Fruit fly (Drosophila melanogaster) whole organism, wandering third instar larva: ENCODE data around the gene CG18284.

Experiments
- Abd-B ChIP-seq: fragments of >200 bp; optimal IDR thresholded peaks from 2 replicates; lab custom pipeline; 2017; ENCODE audit warnings: missing biosample characterization, missing genetic modification characterization
- CG32264 ChIP-seq: fragments of 200-800 bp; sonication (Bioruptor generic); optimal IDR thresholded peaks from 2 replicates; lab custom pipeline; 2016; ENCODE audit warnings: missing biosample characterization, missing genetic modification characterization
- CG9705 ChIP-seq: fragments of 200-800 bp; sonication (Bioruptor generic); optimal IDR thresholded peaks from 2 replicates; lab custom pipeline; 2018; ENCODE audit warnings: missing biosample characterization, mild to moderate bottlenecking, missing genetic modification characterization
- CrebA ChIP-seq: fragments of 200-800 bp; sonication (Bioruptor generic); optimal IDR thresholded peaks from 2 replicates; lab custom pipeline; 2016; ENCODE audit warnings: missing biosample characterization, mild to moderate bottlenecking, missing genetic modification characterization, borderline replicate concordance
- GATAd ChIP-seq: sonication (Bioruptor generic); optimal IDR thresholded peaks from 2 replicates; lab custom pipeline; 2016; ENCODE audit warnings: missing biosample characterization, missing genetic modification characterization
- HLH106 ChIP-seq: fragments of 200-800 bp; optimal IDR thresholded peaks from 3 replicates; lab custom pipeline; 2019; ENCODE audit warnings: missing biosample characterization, mild to moderate bottlenecking, missing genetic modification characterization, moderate library complexity
- Hnf4 ChIP-seq: fragments of 200-800 bp; sonication (Bioruptor generic); optimal IDR thresholded peaks from 2 replicates; lab custom pipeline; 2016; ENCODE audit warnings: missing biosample characterization, mild to moderate bottlenecking, missing genetic modification characterization
- Hr83 ChIP-seq: fragments of 200-300 bp; sonication (Bioruptor generic); optimal IDR thresholded peaks from 2 replicates; lab custom pipeline; 2016; ENCODE audit warnings: missing biosample characterization, mild to moderate bottlenecking, missing genetic modification characterization, moderate library complexity; ENCODE audit not compliant: poor library complexity, severe bottlenecking
- Jra ChIP-seq: sonication (Bioruptor generic); optimal IDR thresholded peaks from 2 replicates; lab custom pipeline; 2016; ENCODE audit warnings: missing biosample characterization, missing genetic modification characterization
- Mio ChIP-seq: sonication (Bioruptor generic); optimal IDR thresholded peaks from 2 replicates; lab custom pipeline; 2016; ENCODE audit warnings: missing biosample characterization, missing genetic modification characterization
- Myc ChIP-seq: fragments of >200 bp; optimal IDR thresholded peaks from 2 replicates; lab custom pipeline; 2017
- OdsH ChIP-seq: fragments of 200-800 bp; sonication (Bioruptor generic); optimal IDR thresholded peaks from 2 replicates; lab custom pipeline; 2016; ENCODE audit warnings: missing biosample characterization, mild to moderate bottlenecking, missing genetic modification characterization
- Rel ChIP-seq, 2 experiments: fragments of 200-800 bp; sonication (Bioruptor generic) in 1 of 2; optimal IDR thresholded peaks; 2 replicates in 1 of 2; 3 replicates in 1 of 2; lab custom pipeline; 2016 to 2019; ENCODE audit warnings: mild to moderate bottlenecking in 2 of 2, missing biosample characterization in 2 of 2, missing genetic modification characterization in 2 of 2, moderate library complexity in 1 of 2
- Sp1 ChIP-seq: fragments of 200-800 bp; sonication (Bioruptor generic); optimal IDR thresholded peaks from 3 replicates; lab custom pipeline; 2019; ENCODE audit warnings: missing biosample characterization, mild to moderate bottlenecking, missing genetic modification characterization, moderate library complexity
- Vsx2 ChIP-seq: fragments of 200-300, 225-300 bp; sonication (Bioruptor generic); optimal IDR thresholded peaks from 2 replicates; lab custom pipeline; 2018; ENCODE audit warnings: missing biosample characterization, missing genetic modification characterization; ENCODE audit not compliant: partially characterized antibody
- br ChIP-seq: fragments of 200-800 bp; sonication (Bioruptor generic); optimal IDR thresholded peaks from 2 replicates; lab custom pipeline; 2016; ENCODE audit warnings: missing biosample characterization, missing genetic modification characterization
- dl ChIP-seq, 2 experiments: fragments of 175-275, 200-275 bp in 1 of 2; fragments of 200-275 bp in 1 of 2; sonication (Bioruptor generic); optimal IDR thresholded peaks; lab custom pipeline; 2018; ENCODE audit warnings: mild to moderate bottlenecking in 2 of 2, missing biosample characterization in 2 of 2, missing genetic modification characterization in 2 of 2, moderate library complexity in 2 of 2; ENCODE audit not compliant: partially characterized antibody in 2 of 2, insufficient read depth in 1 of 2
- dmrt93B ChIP-seq: fragments of 200-800 bp; sonication (Bioruptor generic); optimal IDR thresholded peaks from 2 replicates; lab custom pipeline; 2018; ENCODE audit warnings: missing biosample characterization, mild to moderate bottlenecking, missing genetic modification characterization
- dsf ChIP-seq: sonication (Bioruptor generic); optimal IDR thresholded peaks from 2 replicates; lab custom pipeline; 2016; ENCODE audit warnings: missing biosample characterization, missing genetic modification characterization, borderline replicate concordance
- ey ChIP-seq: fragments of 200-800 bp; sonication (Bioruptor generic); optimal IDR thresholded peaks from 2 replicates; lab custom pipeline; 2016; ENCODE audit warnings: missing biosample characterization, missing genetic modification characterization
- foxo ChIP-seq, 2 experiments: fragments of 200-800 bp; sonication (Bioruptor generic); optimal IDR thresholded peaks; 2 replicates in 1 of 2; 3 replicates in 1 of 2; lab custom pipeline; 2016 to 2017; ENCODE audit warnings: missing biosample characterization in 2 of 2, missing genetic modification characterization in 2 of 2
- fru ChIP-seq: fragments of 200-800 bp; sonication (Bioruptor generic); optimal IDR thresholded peaks from 3 replicates; lab custom pipeline; 2016; ENCODE audit warnings: missing biosample characterization, mild to moderate bottlenecking, missing genetic modification characterization
- h ChIP-seq: fragments of 200-800 bp; sonication (Bioruptor generic); optimal IDR thresholded peaks from 3 replicates; lab custom pipeline; 2016; ENCODE audit warnings: missing biosample characterization, mild to moderate bottlenecking, missing genetic modification characterization
- jim ChIP-seq: fragments of 175-275, 200-325 bp; sonication (Bioruptor generic); optimal IDR thresholded peaks from 2 replicates; lab custom pipeline; 2016; ENCODE audit warnings: missing biosample characterization, mild to moderate bottlenecking, missing genetic modification characterization
- psq ChIP-seq: fragments of 200-800 bp; sonication (Bioruptor generic); optimal IDR thresholded peaks from 3 replicates; lab custom pipeline; 2017; ENCODE audit warnings: missing biosample characterization, mild to moderate bottlenecking, missing genetic modification characterization, moderate library complexity
- rgr ChIP-seq: fragments of 200-800 bp; sonication (Bioruptor generic); optimal IDR thresholded peaks from 3 replicates; lab custom pipeline; 2016; ENCODE audit warnings: missing biosample characterization, mild to moderate bottlenecking, missing genetic modification characterization
- sage ChIP-seq: fragments of 200-800 bp; sonication (Bioruptor generic); optimal IDR thresholded peaks from 2 replicates; lab custom pipeline; 2016; ENCODE audit warnings: missing biosample characterization, mild to moderate bottlenecking, missing genetic modification characterization
- sv ChIP-seq: fragments of 200-800 bp; sonication (Bioruptor generic); optimal IDR thresholded peaks from 3 replicates; lab custom pipeline; 2016; ENCODE audit warnings: missing biosample characterization, missing genetic modification characterization
- woc ChIP-seq: sonication (Bioruptor generic); optimal IDR thresholded peaks from 2 replicates; lab custom pipeline; 2016; ENCODE audit warnings: missing biosample characterization, mild to moderate bottlenecking, missing genetic modification characterization

The CG18284 gene

dm6 chr2L:10684309-10684708 lies 40.5 kb downstream of the CG18284 start, which contains the start of gene CG7299:
Gene CG7299, minus strand, starts transcription at chr2L:10684409.
- TF ChIP-seq sage (no peak), sv (GFP tag; lab: Kevin White, UChicago) (no peak), Abd-B (GFP tag; lab: Kevin White, UChicago) (no peak), Mio (no peak), Rel (GFP tag; optimal IDR thresholded peaks at IDR 0.05; lab: Kevin White, UChicago) (no peak), Rel (tag; optimal IDR thresholded peaks at IDR 0.05; lab: Kevin White, UChicago) (no peak), GATAd (GFP tag; lab: Kevin White, UChicago) (no peak), rgr (GFP tag; lab: Kevin White, UChicago) (no peak), dl (GFP tag; optimal IDR thresholded peaks at IDR 0.05; lab: Kevin White, UChicago; ENCODE audit: insufficient read depth in 1 of 2, partially characterized antibody in 2 of 2) (no peak), Vsx2 (GFP tag; lab: Kevin White, UChicago) (no peak)

- TF ChIP-seq dmrt93B (GFP tag; lab: Kevin White, UChicago) (no peak), Abd-B (GFP tag; lab: Kevin White, UChicago) (no peak), dsf (no peak), HLH106 (tag; lab: Kevin White, UChicago) (no peak), OdsH (GFP tag; lab: Kevin White, UChicago) (no peak), Myc (no peak), Sp1 (GFP tag; lab: Kevin White, UChicago) (no peak), psq (GFP tag; lab: Kevin White, UChicago) (no peak), Hr83 (GFP tag; lab: Kevin White, UChicago) (no peak), CrebA (no peak), Hnf4 (GFP tag; lab: Kevin White, UChicago) (no peak), ey (GFP tag; lab: Kevin White, UChicago) (no peak), woc (GFP tag; lab: Kevin White, UChicago) (no peak)
- TF ChIP-seq, all 38 proteins: peak for 0
Observed at dm6 chr2L:10685666-10686065, 41.9 kb downstream of the CG18284 start.

- no peak for TF ChIP-seq h (GFP tag; lab: Kevin White, UChicago)
- no peak for TF ChIP-seq foxo (GFP tag; optimal IDR thresholded peaks at IDR 0.05; lab: Kevin White, UChicago)
- no peak for TF ChIP-seq Hr83 (GFP tag; lab: Kevin White, UChicago)
- TF ChIP-seq dl (GFP tag; optimal IDR thresholded peaks at IDR 0.05; lab: Kevin White, UChicago; ENCODE audit: insufficient read depth in 1 of 2, partially characterized antibody in 2 of 2) = no peak
- no peak for TF ChIP-seq Abd-B (GFP tag; lab: Kevin White, UChicago)
- TF ChIP-seq CG9705 = no peak
- no peak for TF ChIP-seq HLH106 (tag; lab: Kevin White, UChicago)
- no peak for TF ChIP-seq ey (GFP tag; lab: Kevin White, UChicago)
- no peak for TF ChIP-seq br (GFP tag; lab: Kevin White, UChicago)
- no peak for TF ChIP-seq jim (GFP tag; lab: Kevin White, UChicago)
- TF ChIP-seq dmrt93B (GFP tag; lab: Kevin White, UChicago) = no peak
- no peak for TF ChIP-seq GATAd (GFP tag; lab: Kevin White, UChicago)
Observed at dm6 chr2L:10687009-10687793, 43.4 kb downstream of the CG18284 start, which contains the start of gene CG7296. Gene CG7296, minus strand, starts transcription at chr2L:10687066.

- TF ChIP-seq Rel (GFP tag; optimal IDR thresholded peaks at IDR 0.05; lab: Kevin White, UChicago) (no peak), Rel (tag; optimal IDR thresholded peaks at IDR 0.05; lab: Kevin White, UChicago) (peak; percentile 53), dl (GFP tag; optimal IDR thresholded peaks at IDR 0.05; lab: Kevin White, UChicago; ENCODE audit: insufficient read depth in 1 of 2, partially characterized antibody in 2 of 2) (no peak)
Observed at dm6 chr2L:10687794-10688185, 44.0 kb downstream of the CG18284 start.

DNA sequence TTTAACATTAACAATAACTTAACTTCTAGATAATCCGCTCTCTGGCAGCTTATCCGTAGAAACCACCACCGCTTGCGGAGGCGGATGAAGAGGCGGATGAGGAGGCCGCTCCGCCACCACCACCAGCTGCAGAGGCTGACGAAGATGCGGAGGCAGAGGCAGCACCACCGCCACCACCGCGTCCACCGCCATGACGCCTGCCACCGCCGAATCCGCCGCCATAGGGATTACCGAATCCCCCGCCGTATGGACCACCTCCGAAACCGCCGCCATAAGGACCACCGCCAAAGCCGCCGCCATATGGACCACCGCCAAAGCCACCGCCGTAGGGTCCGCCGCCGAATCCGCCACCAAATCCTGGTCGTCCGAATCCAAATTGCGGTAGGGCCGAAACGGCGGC lies 45.0 kb downstream of the CG18284 start:
- TF ChIP-seq woc (GFP tag; lab: Kevin White, UChicago) = no peak
- no peak for TF ChIP-seq Jra (GFP tag; lab: Kevin White, UChicago)
- no peak for TF ChIP-seq Vsx2 (GFP tag; lab: Kevin White, UChicago)
- TF ChIP-seq CG32264 (GFP tag; lab: Kevin White, UChicago) = no peak
- no peak for TF ChIP-seq ey (GFP tag; lab: Kevin White, UChicago)
- TF ChIP-seq Myc = no peak
- TF ChIP-seq fru (GFP tag; lab: Kevin White, UChicago) = no peak
